Worm (Caenorhabditis elegans): ENCODE results near the gene F56D6.12.

- TF ChIP-seq unc-62 (GFP tag; optimal IDR thresholded peaks at IDR 0.05) (no peak), mab-5 (tag; optimal IDR thresholded peaks at IDR 0.05) (no peak), mep-1 (tag; optimal IDR thresholded peaks at IDR 0.05) (no peak)
Measured at ce11 chrIV:3919506-3919905, 11.6 kb downstream of the F56D6.12 start, which contains the start of gene srz-19.

All from whole organism, mixed stage, embryonic.